Fruit fly (Drosophila melanogaster) whole organism, embryonic: ENCODE measurements around the gene CG10064.
A peak's percentile ranks its signal among the peaks of the same experiment; 100 is the strongest.

ENCODE experiments used
- Bteb2 ChIP-seq: fragments of 200-800 bp; sonication (Bioruptor generic); optimal IDR thresholded peaks from 2 replicates; lab custom pipeline; 2016; ENCODE audit warnings: missing biosample characterization, missing genetic modification characterization
- CG10431 ChIP-seq: fragments of 200-800 bp; sonication (Bioruptor generic); optimal IDR thresholded peaks from 3 replicates; lab custom pipeline; 2018; ENCODE audit warnings: missing biosample characterization, mild to moderate bottlenecking, missing genetic modification characterization
- CG11456 ChIP-seq: fragments of 200-800 bp; sonication (Bioruptor generic); IDR thresholded peaks from 3 replicates; pipeline ENCODE4 v1.3.6; 2022; ENCODE audit warnings: missing biosample characterization, missing genetic modification characterization
- CG11560 ChIP-seq: fragments of 200-800 bp; sonication (Bioruptor generic); IDR thresholded peaks from 3 replicates; pipeline ENCODE4 v1.3.6; 2022; ENCODE audit warnings: missing biosample characterization, missing genetic modification characterization
- CG12391 ChIP-seq: fragments of 200-800 bp; sonication (Bioruptor generic); optimal IDR thresholded peaks from 3 replicates; lab custom pipeline; 2018; ENCODE audit warnings: missing biosample characterization, mild to moderate bottlenecking, missing genetic modification characterization, moderate library complexity
- CG12659 ChIP-seq: fragments of 200-800 bp; sonication (Bioruptor generic); optimal IDR thresholded peaks from 3 replicates; lab custom pipeline; 2017; ENCODE audit warnings: mild to moderate bottlenecking, missing biosample characterization, missing genetic modification reagents, missing genetic modification characterization
- CG13296 ChIP-seq: fragments of 200-800 bp; sonication (Bioruptor generic); optimal IDR thresholded peaks from 3 replicates; lab custom pipeline; 2018; ENCODE audit warnings: missing biosample characterization, mild to moderate bottlenecking, missing genetic modification characterization
- CG13624 ChIP-seq: fragments of 200-800 bp; sonication (Bioruptor generic); optimal IDR thresholded peaks from 2 replicates; lab custom pipeline; 2016; ENCODE audit warnings: missing biosample characterization, missing genetic modification characterization
- CG17186 ChIP-seq: fragments of 200-800 bp; sonication (Bioruptor generic); optimal IDR thresholded peaks from 3 replicates; lab custom pipeline; 2017; ENCODE audit warnings: missing biosample characterization, missing genetic modification reagents, missing genetic modification characterization
- CG17359 ChIP-seq: fragments of 200-800 bp; sonication (Bioruptor generic); optimal IDR thresholded peaks from 3 replicates; lab custom pipeline; 2018; ENCODE audit warnings: missing biosample characterization, mild to moderate bottlenecking, missing genetic modification characterization, moderate library complexity
- CG1832 ChIP-seq: fragments of 200-800 bp; sonication (Bioruptor generic); optimal IDR thresholded peaks from 2 replicates; lab custom pipeline; 2017; ENCODE audit warnings: missing biosample characterization, mild to moderate bottlenecking, missing genetic modification characterization, inconsistent platforms
- CG18619 ChIP-seq: fragments of 200-800 bp; sonication (Bioruptor generic); optimal IDR thresholded peaks from 3 replicates; lab custom pipeline; 2017; ENCODE audit warnings: missing biosample characterization, mild to moderate bottlenecking, missing genetic modification characterization
- CG2116 ChIP-seq: fragments of 200-800 bp; sonication (Bioruptor generic); optimal IDR thresholded peaks from 3 replicates; lab custom pipeline; 2018; ENCODE audit warnings: missing biosample characterization, mild to moderate bottlenecking, missing genetic modification characterization
- CG2712 ChIP-seq: fragments of 200-800 bp; optimal IDR thresholded peaks from 3 replicates; lab custom pipeline; 2019; ENCODE audit warnings: missing biosample characterization, mild to moderate bottlenecking, missing genetic modification characterization, moderate library complexity
- CG3065 ChIP-seq: fragments of 200-800 bp; sonication (Bioruptor generic); optimal IDR thresholded peaks from 2 replicates; lab custom pipeline; 2016; ENCODE audit warnings: missing biosample characterization, missing genetic modification characterization
- CG31388 ChIP-seq: fragments of 200-800 bp; sonication (Bioruptor generic); optimal IDR thresholded peaks from 2 replicates; lab custom pipeline; 2016; ENCODE audit warnings: missing biosample characterization, missing genetic modification characterization
- CG4424 ChIP-seq: fragments of 200-800 bp; sonication (Bioruptor generic); optimal IDR thresholded peaks from 3 replicates; lab custom pipeline; 2016; ENCODE audit warnings: missing biosample characterization, missing genetic modification characterization
- CG5953 ChIP-seq: fragments of 200-800 bp; sonication (Bioruptor generic); IDR thresholded peaks from 2 replicates; pipeline ENCODE4 v1.3.6; 2022; ENCODE audit warnings: missing biosample characterization, missing genetic modification characterization
- Dad ChIP-seq: fragments of 200-800 bp; sonication (Bioruptor generic); optimal IDR thresholded peaks from 3 replicates; lab custom pipeline; 2016; ENCODE audit warnings: missing biosample characterization, missing genetic modification characterization
- E2f2 ChIP-seq: fragments of 200-800 bp; sonication (Bioruptor generic); IDR thresholded peaks from 2 replicates; pipeline ENCODE4 v1.3.6; 2022; ENCODE audit warnings: missing biosample characterization, missing genetic modification characterization
- GATAe ChIP-seq: fragments of 200-800 bp; sonication (Bioruptor generic); conservative IDR thresholded peaks from 2 replicates; pipeline ENCODE4 v1.3.6; 2022; ENCODE audit warnings: missing biosample characterization, missing genetic modification characterization
- HHEX ChIP-seq: fragments of 200-800 bp; sonication (Bioruptor generic); optimal IDR thresholded peaks from 3 replicates; lab custom pipeline; 2017; ENCODE audit warnings: missing biosample characterization, mild to moderate bottlenecking, missing genetic modification characterization, missing genetic modification reagents
- Hand ChIP-seq: fragments of 200-800 bp; sonication (Bioruptor generic); optimal IDR thresholded peaks from 2 replicates; lab custom pipeline; 2017; ENCODE audit warnings: mild to moderate bottlenecking, missing biosample characterization, missing genetic modification reagents, missing genetic modification characterization
- Mes4 ChIP-seq: fragments of 200-800 bp; sonication (Bioruptor generic); optimal IDR thresholded peaks from 2 replicates; lab custom pipeline; 2016; ENCODE audit warnings: missing biosample characterization, missing genetic modification characterization
- Opbp ChIP-seq: fragments of 200-800 bp; sonication (Bioruptor generic); IDR thresholded peaks from 3 replicates; pipeline ENCODE4 v1.3.6; 2022; ENCODE audit warnings: missing biosample characterization, missing genetic modification characterization; ENCODE audit not compliant: partially characterized antibody
- Rx ChIP-seq: fragments of 200-800 bp; sonication (Bioruptor generic); IDR thresholded peaks from 2 replicates; pipeline ENCODE4 v1.3.6; 2022; ENCODE audit warnings: missing biosample characterization, missing genetic modification characterization
- Six4 ChIP-seq: fragments of 200-800 bp; sonication (Bioruptor generic); optimal IDR thresholded peaks from 2 replicates; lab custom pipeline; 2016; ENCODE audit warnings: missing biosample characterization, missing genetic modification characterization
- TFAM ChIP-seq: fragments of 200-800 bp; sonication (Bioruptor generic); optimal IDR thresholded peaks from 2 replicates; lab custom pipeline; 2017; ENCODE audit warnings: missing biosample characterization, missing genetic modification characterization, inconsistent platforms
- bowl ChIP-seq: fragments of 200-800 bp; sonication (Bioruptor generic); IDR thresholded peaks from 2 replicates; pipeline ENCODE4 v1.3.6; 2022; ENCODE audit warnings: missing biosample characterization, missing genetic modification characterization
- chn ChIP-seq: fragments of 200-800 bp; sonication (Bioruptor generic); optimal IDR thresholded peaks from 2 replicates; lab custom pipeline; 2016; ENCODE audit warnings: missing biosample characterization, missing genetic modification characterization
- crol ChIP-seq: fragments of 200-800 bp; sonication (Bioruptor generic); IDR thresholded peaks from 2 replicates; pipeline ENCODE4 v1.3.6; 2022; ENCODE audit warnings: missing biosample characterization, missing genetic modification characterization
- danr ChIP-seq: fragments of 200-800 bp; sonication (Bioruptor generic); IDR thresholded peaks from 2 replicates; pipeline ENCODE4 v1.3.6; 2022; ENCODE audit warnings: missing biosample characterization, missing genetic modification characterization
- esg ChIP-seq: fragments of 200-800 bp; sonication (Bioruptor generic); conservative IDR thresholded peaks from 2 replicates; pipeline ENCODE4 v1.3.6; 2022; ENCODE audit warnings: missing biosample characterization, missing genetic modification characterization
- eyg ChIP-seq: fragments of 200-800 bp; sonication (Bioruptor generic); optimal IDR thresholded peaks from 3 replicates; lab custom pipeline; 2016; ENCODE audit warnings: missing biosample characterization, missing genetic modification characterization
- fd64A ChIP-seq: fragments of 200-800 bp; sonication (Bioruptor generic); optimal IDR thresholded peaks from 3 replicates; lab custom pipeline; 2018; ENCODE audit warnings: missing biosample characterization, mild to moderate bottlenecking, missing genetic modification characterization
- gem ChIP-seq: fragments of 200-800 bp; sonication (Bioruptor generic); optimal IDR thresholded peaks from 2 replicates; lab custom pipeline; 2019; ENCODE audit warnings: missing biosample characterization, mild to moderate bottlenecking, missing genetic modification characterization, moderate library complexity
- grau ChIP-seq: fragments of 200-800 bp; optimal IDR thresholded peaks from 3 replicates; lab custom pipeline; 2019; ENCODE audit warnings: missing biosample characterization, mild to moderate bottlenecking, missing genetic modification characterization, moderate library complexity
- hth ChIP-seq: fragments of >200 bp; optimal IDR thresholded peaks from 2 replicates; lab custom pipeline; 2017; ENCODE audit warnings: inconsistent platforms
- lab ChIP-seq: fragments of 200-800 bp; sonication (Bioruptor generic); optimal IDR thresholded peaks from 3 replicates; lab custom pipeline; 2017; ENCODE audit warnings: missing biosample characterization, missing genetic modification characterization, mild to moderate bottlenecking, moderate library complexity, missing genetic modification reagents
- nmo ChIP-seq: fragments of 200-800 bp; sonication (Bioruptor generic); optimal IDR thresholded peaks from 2 replicates; lab custom pipeline; 2018; ENCODE audit warnings: missing biosample characterization, mild to moderate bottlenecking, missing genetic modification characterization, moderate library complexity
- ranshi ChIP-seq: fragments of 200-800 bp; sonication (Bioruptor generic); IDR thresholded peaks from 2 replicates; pipeline ENCODE4 v1.3.6; 2022; ENCODE audit warnings: missing biosample characterization, missing genetic modification characterization
- ro ChIP-seq: fragments of 200-800 bp; sonication (Bioruptor generic); IDR thresholded peaks from 2 replicates; pipeline ENCODE4 v1.3.6; 2022; ENCODE audit warnings: missing biosample characterization, missing genetic modification characterization
- salm ChIP-seq: fragments of 200-800 bp; sonication (Bioruptor generic); optimal IDR thresholded peaks from 2 replicates; lab custom pipeline; 2018; ENCODE audit warnings: missing biosample characterization, mild to moderate bottlenecking, missing genetic modification characterization
- slbo ChIP-seq: fragments of 200-800 bp; sonication (Bioruptor generic); IDR thresholded peaks from 2 replicates; pipeline ENCODE4 v1.3.6; 2022; ENCODE audit warnings: missing biosample characterization, missing genetic modification characterization
- stc ChIP-seq: fragments of 200-800 bp; sonication (Bioruptor generic); IDR thresholded peaks from 2 replicates; pipeline ENCODE4 v1.3.6; 2022; ENCODE audit warnings: missing biosample characterization, missing genetic modification characterization
- trem ChIP-seq: fragments of 200-800 bp; optimal IDR thresholded peaks from 3 replicates; lab custom pipeline; 2019; ENCODE audit warnings: missing biosample characterization, mild to moderate bottlenecking, missing genetic modification characterization, moderate library complexity
- unc-4 ChIP-seq: fragments of 200-800 bp; sonication (Bioruptor generic); IDR thresholded peaks from 2 replicates; pipeline ENCODE4 v1.3.6; 2022; ENCODE audit warnings: missing biosample characterization, missing genetic modification characterization; ENCODE audit not compliant: partially characterized antibody
- vnd ChIP-seq: fragments of 200-800 bp; sonication (Bioruptor generic); IDR thresholded peaks from 3 replicates; pipeline ENCODE4 v1.3.6; 2022; ENCODE audit warnings: missing biosample characterization, missing genetic modification characterization; ENCODE audit not compliant: partially characterized antibody
- wor ChIP-seq: fragments of 200-800 bp; sonication (Bioruptor generic); IDR thresholded peaks from 2 replicates; pipeline ENCODE4 v1.3.6; 2022; ENCODE audit warnings: missing biosample characterization, missing genetic modification characterization

CG10064 gene

DNA sequence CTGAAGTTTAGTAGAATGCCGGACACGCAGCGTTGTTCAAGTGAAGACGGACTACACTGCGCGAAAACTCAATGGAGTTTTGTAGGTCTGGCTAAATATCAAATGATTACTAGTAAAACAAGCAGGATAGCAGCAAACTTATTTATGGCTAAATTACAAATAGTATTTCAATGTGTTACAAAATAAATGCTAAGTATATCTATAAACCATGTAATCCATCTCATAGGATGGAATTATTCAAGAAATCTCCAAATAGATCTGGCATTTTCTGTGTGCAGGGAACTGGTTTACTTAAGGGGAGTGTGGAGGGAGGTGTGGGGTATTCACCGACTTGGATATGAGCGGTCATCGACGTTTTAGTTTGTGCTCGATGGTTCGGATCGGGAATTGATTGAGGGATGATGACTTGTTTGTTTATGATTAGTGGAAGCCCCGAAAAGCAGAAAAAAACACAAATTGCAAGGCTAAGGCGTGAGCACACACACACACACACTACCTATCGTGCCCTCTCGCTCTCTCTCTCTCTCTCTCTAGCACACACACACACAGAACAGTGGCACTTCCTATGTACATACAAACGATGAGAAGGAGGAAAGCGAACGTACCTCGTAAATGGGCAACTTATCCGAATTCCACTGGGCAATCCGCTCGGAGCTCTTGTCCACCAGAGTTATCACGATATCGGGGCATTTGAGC is 3.8 kb downstream of the CG10064 start (continued):
- TF ChIP-seq grau (tag; lab: Kevin White, UChicago) (peak; percentile 86), wor (peak; percentile 50; the same call in 1 of the 2 replicates), CG5953 (GFP tag; lab: Robert Waterston, UW) (peak; percentile 35; the same call in 1 of the 2 replicates), CG13296 (GFP tag; lab: Kevin White, UChicago) (peak; percentile 71), CG1832 (peak; percentile 79), CG12659 (GFP tag; lab: Kevin White, UChicago) (peak; percentile 76), fd64A (GFP tag; lab: Kevin White, UChicago) (peak; percentile 61), CG18619 (GFP tag; lab: Kevin White, UChicago) (peak; percentile 64), eyg (no peak), slbo (peak; percentile 74), Mes4 (GFP tag; lab: Kevin White, UChicago) (peak; percentile 84), lab (GFP tag; lab: Kevin White, UChicago) (peak; percentile 83), CG11456 (peak; percentile 51; the same call in 1 of the 3 replicates), crol (GFP tag; lab: Robert Waterston, UW) (peak; percentile 88), vnd (GFP tag; lab: Robert Waterston, UW) (no peak), esg (GFP tag; lab: Robert Waterston, UW) (peak; percentile 62), CG11560 (tag; lab: Robert Waterston, UW) (peak; percentile 41; the same call in 1 of the 3 replicates), CG4424 (GFP tag; lab: Kevin White, UChicago) (peak; percentile 83), salm (tag; lab: Kevin White, UChicago) (peak; percentile 46), stc (GFP tag; lab: Robert Waterston, UW) (peak; percentile 64; the same call in 1 of the 2 replicates), hth (no peak), chn (GFP tag; lab: Kevin White, UChicago) (peak; percentile 75), Rx (GFP tag; lab: Robert Waterston, UW) (no peak), Bteb2 (GFP tag; lab: Kevin White, UChicago) (peak; percentile 75), TFAM (GFP tag; lab: Kevin White, UChicago) (peak; percentile 40), CG3065 (GFP tag; lab: Kevin White, UChicago) (peak; percentile 69), danr (GFP tag; lab: Robert Waterston, UW) (peak; percentile 35; the same call in 1 of the 2 replicates), GATAe (GFP tag; lab: Robert Waterston, UW) (no peak), CG2712 (tag; lab: Kevin White, UChicago) (peak; percentile 89), gem (tag; lab: Kevin White, UChicago) (peak; percentile 91), ro (GFP tag; lab: Robert Waterston, UW) (no peak), CG12391 (tag; lab: Kevin White, UChicago) (peak; percentile 90), CG17186 (GFP tag; lab: Kevin White, UChicago) (peak; percentile 50), nmo (GFP tag; lab: Kevin White, UChicago) (peak; percentile 86), ranshi (GFP tag; lab: Robert Waterston, UW) (peak; percentile 64; the same call in 1 of the 2 replicates), CG31388 (peak; percentile 13), CG2116 (GFP tag; lab: Kevin White, UChicago) (peak; percentile 21), CG10431 (GFP tag; lab: Kevin White, UChicago) (no peak), unc-4 (GFP tag; lab: Robert Waterston, UW) (no peak), Six4 (GFP tag; lab: Kevin White, UChicago) (peak; percentile 73), E2f2 (GFP tag; lab: Robert Waterston, UW) (peak; percentile 50; the same call in 1 of the 2 replicates), Opbp (GFP tag; lab: Robert Waterston, UW) (no peak), HHEX (GFP tag; lab: Kevin White, UChicago) (peak; percentile 82), trem (tag; lab: Kevin White, UChicago) (peak; percentile 70), CG17359 (tag; lab: Kevin White, UChicago) (peak; percentile 84), bowl (GFP tag; lab: Robert Waterston, UW) (peak; percentile 40; the same call in 1 of the 2 replicates), Dad (GFP tag; lab: Kevin White, UChicago) (peak; percentile 22), CG13624 (peak; percentile 76), Hand (peak; percentile 27)
